Worm (Caenorhabditis elegans) whole organism, mixed stage, embryonic: ENCODE results near the gene scyl-1.

Source experiments
- M03D4.4 ChIP-seq: sonication (generic microtip); optimal IDR thresholded peaks from 2 replicates; lab custom pipeline; 2017; ENCODE audit warnings: mild to moderate bottlenecking, missing genetic modification characterization, missing compliant biosample characterization
- bed-3 ChIP-seq: fragments of 200-800 bp; sonication (Bioruptor generic); optimal IDR thresholded peaks from 3 replicates; lab custom pipeline; 2018; ENCODE audit warnings: mild to moderate bottlenecking, missing genetic modification characterization, moderate library complexity, missing compliant biosample characterization
- blmp-1 ChIP-seq: fragments of 150-350 bp; optimal IDR thresholded peaks from 2 replicates; lab custom pipeline; 2014; ENCODE audit warnings: missing biosample characterization, missing genetic modification characterization
- ceh-39 ChIP-seq: fragments of 150-350 bp; optimal IDR thresholded peaks from 2 replicates; lab custom pipeline; 2014; ENCODE audit warnings: missing biosample characterization, missing genetic modification characterization
- ceh-43 ChIP-seq: fragments of 200-800 bp; sonication (Bioruptor generic); optimal IDR thresholded peaks from 2 replicates; lab custom pipeline; 2018; ENCODE audit warnings: mild to moderate bottlenecking, missing genetic modification characterization, moderate library complexity, missing compliant biosample characterization
- ceh-83 ChIP-seq: fragments of 200-800 bp; sonication (Bioruptor generic); optimal IDR thresholded peaks from 2 replicates; lab custom pipeline; 2018; ENCODE audit warnings: mild to moderate bottlenecking, missing genetic modification characterization, missing compliant biosample characterization
- ces-1 ChIP-seq: fragments of 150-350 bp; optimal IDR thresholded peaks from 2 replicates; lab custom pipeline; 2014; ENCODE audit warnings: missing biosample characterization, missing genetic modification reagents, missing genetic modification characterization
- drap-1 ChIP-seq: fragments of 200-800 bp; sonication (Bioruptor generic); optimal IDR thresholded peaks from 3 replicates; lab custom pipeline; 2018; ENCODE audit warnings: mild to moderate bottlenecking, missing genetic modification characterization, missing compliant biosample characterization
- elt-1 ChIP-seq: sonication (generic microtip); optimal IDR thresholded peaks from 2 replicates; lab custom pipeline; 2017; ENCODE audit warnings: missing genetic modification characterization, mild to moderate bottlenecking, missing compliant biosample characterization, antibody characterized with exemption, moderate library complexity, borderline replicate concordance; ENCODE audit not compliant: insufficient read depth
- flh-1 ChIP-seq: fragments of 200-800 bp; sonication (Bioruptor generic); optimal IDR thresholded peaks from 2 replicates; lab custom pipeline; 2018; ENCODE audit warnings: mild to moderate bottlenecking, missing genetic modification characterization, moderate library complexity, missing compliant biosample characterization
- ham-2 ChIP-seq: fragments of 200-800 bp; sonication (Bioruptor generic); optimal IDR thresholded peaks from 2 replicates; lab custom pipeline; 2018; ENCODE audit warnings: mild to moderate bottlenecking, missing genetic modification characterization, missing compliant biosample characterization
- hlh-1 ChIP-seq: fragments of 150-350 bp; optimal IDR thresholded peaks from 2 replicates; lab custom pipeline; 2014; ENCODE audit warnings: missing biosample characterization, missing genetic modification reagents, missing genetic modification characterization
- lin-32 ChIP-seq: fragments of 200-800 bp; sonication (Bioruptor generic); optimal IDR thresholded peaks from 2 replicates; lab custom pipeline; 2018; ENCODE audit warnings: mild to moderate bottlenecking, missing genetic modification characterization, missing compliant biosample characterization
- lsy-2 ChIP-seq: fragments of 150-350 bp; optimal IDR thresholded peaks from 2 replicates; lab custom pipeline; 2014; ENCODE audit warnings: missing biosample characterization, missing genetic modification characterization
- mab-5 ChIP-seq: fragments of 150-350 bp; optimal IDR thresholded peaks from 2 replicates; lab custom pipeline; 2014; ENCODE audit warnings: missing biosample characterization, missing genetic modification characterization
- mep-1 ChIP-seq: fragments of 150-350 bp; optimal IDR thresholded peaks from 2 replicates; lab custom pipeline; 2017; ENCODE audit warnings: missing biosample characterization, missing genetic modification reagents, missing genetic modification characterization, inconsistent platforms
- nhr-12 ChIP-seq: fragments of 150-350 bp; optimal IDR thresholded peaks from 2 replicates; lab custom pipeline; 2014; ENCODE audit warnings: missing biosample characterization, missing genetic modification characterization
- nhr-237 ChIP-seq: fragments of 150-350 bp; optimal IDR thresholded peaks from 2 replicates; lab custom pipeline; 2014; ENCODE audit warnings: missing biosample characterization, missing genetic modification characterization
- nhr-76 ChIP-seq: sonication (generic microtip); optimal IDR thresholded peaks from 2 replicates; lab custom pipeline; 2017; ENCODE audit warnings: missing biosample characterization, missing genetic modification characterization
- pha-4 ChIP-seq: fragments of 150-350 bp; optimal IDR thresholded peaks from 2 replicates; lab custom pipeline; 2018; ENCODE audit warnings: missing biosample characterization, missing genetic modification reagents, missing genetic modification characterization
- sem-2 ChIP-seq: fragments of 200-800 bp; sonication (Bioruptor generic); optimal IDR thresholded peaks from 2 replicates; lab custom pipeline; 2018; ENCODE audit warnings: mild to moderate bottlenecking, missing genetic modification characterization, missing compliant biosample characterization
- snpc-4 ChIP-seq: fragments of 150-350 bp; optimal IDR thresholded peaks from 2 replicates; lab custom pipeline; 2014; ENCODE audit warnings: missing biosample characterization, missing genetic modification characterization
- sptf-1 ChIP-seq: sonication (generic microtip); optimal IDR thresholded peaks from 2 replicates; lab custom pipeline; 2017; ENCODE audit warnings: mild to moderate bottlenecking, missing genetic modification characterization, moderate library complexity, missing compliant biosample characterization
- tbx-8 ChIP-seq: fragments of 200-800 bp; sonication (Bioruptor generic); optimal IDR thresholded peaks from 2 replicates; lab custom pipeline; 2018; ENCODE audit warnings: mild to moderate bottlenecking, missing genetic modification characterization, moderate library complexity, missing compliant biosample characterization
- unc-39 ChIP-seq: fragments of 150-350 bp; optimal IDR thresholded peaks from 2 replicates; lab custom pipeline; 2014; ENCODE audit warnings: missing biosample characterization, missing genetic modification characterization
- unc-62 ChIP-seq: fragments of 150-350 bp; optimal IDR thresholded peaks from 2 replicates; lab custom pipeline; 2014; ENCODE audit warnings: missing biosample characterization, missing genetic modification reagents, missing genetic modification characterization
- zip-8 ChIP-seq: fragments of 150-350 bp; optimal IDR thresholded peaks from 2 replicates; lab custom pipeline; 2014; ENCODE audit warnings: missing biosample characterization, missing genetic modification characterization
- ztf-11 ChIP-seq: fragments of 150-350 bp; optimal IDR thresholded peaks from 2 replicates; lab custom pipeline; 2014; ENCODE audit warnings: missing biosample characterization, missing genetic modification characterization

The scyl-1 gene

DNA sequence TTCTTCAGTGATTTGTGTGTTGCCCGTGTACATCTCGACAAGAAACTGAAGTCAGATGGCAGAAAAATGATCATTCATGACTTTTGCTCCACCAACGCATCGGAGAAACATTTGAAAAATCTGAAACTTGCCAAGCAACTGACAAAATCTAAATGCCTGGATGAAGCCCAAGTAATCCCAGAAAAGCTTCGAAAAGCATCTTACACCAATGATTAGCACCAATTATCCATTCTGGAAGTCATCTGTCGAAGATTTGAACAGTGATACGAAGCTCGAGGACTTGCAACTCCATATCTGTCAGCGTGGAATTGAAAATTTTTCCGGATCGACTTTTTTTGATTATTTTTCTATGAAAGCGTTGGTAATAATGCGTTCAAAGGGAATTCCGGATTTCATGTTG is 21.9 kb upstream of the scyl-1 start:
- TF ChIP-seq mep-1 (tag; lab: Kevin White, UChicago): no peak
- TF ChIP-seq nhr-12 (tag; lab: Kevin White, UChicago): no peak
- no peak for TF ChIP-seq lin-32 (GFP tag; lab: Kevin White, UChicago)
- TF ChIP-seq mab-5 (tag; lab: Kevin White, UChicago): no peak
- TF ChIP-seq ham-2: no peak
- no peak for TF ChIP-seq elt-1 (tag; lab: Kevin White, UChicago)
- TF ChIP-seq ceh-83 (GFP tag; lab: Kevin White, UChicago): no peak
- TF ChIP-seq unc-62 (GFP tag; lab: Kevin White, UChicago): no peak
- TF ChIP-seq sem-2 (GFP tag; lab: Kevin White, UChicago): no peak
- no peak for TF ChIP-seq ceh-43

DNA sequence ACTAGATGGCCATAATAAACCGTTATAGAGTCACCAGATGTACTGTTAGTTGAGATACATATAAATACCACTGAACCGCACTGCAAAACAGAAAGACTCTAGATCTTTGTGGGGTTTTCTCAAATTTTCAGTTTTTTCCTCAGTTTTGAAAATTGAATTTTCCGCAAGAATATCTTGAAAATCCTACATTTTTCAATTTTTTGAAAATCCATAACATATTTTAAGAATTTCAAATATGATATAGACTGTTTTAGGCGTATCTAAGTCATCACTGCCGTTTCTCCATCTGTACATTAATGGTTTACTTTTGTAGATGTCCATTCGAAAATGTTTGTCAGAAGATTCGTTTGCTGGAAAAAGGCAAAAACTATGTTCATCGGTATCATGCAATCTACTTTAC is 20.3 kb upstream of the scyl-1 start, which contains the start of gene F42E8.1:
F42E8.1 (plus strand) TSS at position 301 of the 400 bp plus-strand sequence.
- no peak for TF ChIP-seq sem-2 (GFP tag; lab: Kevin White, UChicago)
- no peak for TF ChIP-seq flh-1 (GFP tag; lab: Kevin White, UChicago)
- TF ChIP-seq nhr-76 (tag; lab: Kevin White, UChicago): no peak
- TF ChIP-seq ceh-39 (tag; lab: Kevin White, UChicago): no peak
- no peak for TF ChIP-seq blmp-1 (tag; lab: Kevin White, UChicago)
- no peak for TF ChIP-seq elt-1 (tag; lab: Kevin White, UChicago)
- no peak for TF ChIP-seq snpc-4 (tag; lab: Kevin White, UChicago)
- TF ChIP-seq drap-1 (GFP tag; lab: Kevin White, UChicago): no peak
- TF ChIP-seq ham-2: no peak
- no peak for TF ChIP-seq mab-5 (tag; lab: Kevin White, UChicago)
- TF ChIP-seq M03D4.4: no peak
- TF ChIP-seq lsy-2 (tag; lab: Kevin White, UChicago): no peak
- no peak for TF ChIP-seq bed-3 (GFP tag; lab: Kevin White, UChicago)

DNA sequence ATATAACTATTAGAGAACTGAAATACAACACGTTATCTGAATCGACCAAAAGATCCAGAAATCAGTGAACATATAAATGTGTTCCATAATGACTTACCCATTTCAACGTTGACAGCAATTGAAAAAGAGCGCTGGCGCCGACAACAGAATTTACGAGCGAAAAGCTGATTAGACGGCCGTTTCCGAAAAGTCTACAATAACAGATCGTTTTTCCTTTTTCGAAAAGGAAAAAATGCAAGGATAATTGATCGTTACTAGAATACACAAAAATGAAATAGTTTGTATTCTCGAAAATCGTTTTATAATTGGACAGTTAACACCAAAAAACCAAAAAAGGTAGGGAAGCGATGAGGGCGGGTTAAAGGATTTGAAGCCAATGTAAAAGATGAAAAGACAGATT is 12.1 kb upstream of the scyl-1 start, which contains the start of gene srr-1:
srr-1 (minus strand) TSS at position 101 of the 400 bp plus-strand sequence.
- no peak for TF ChIP-seq drap-1 (GFP tag; lab: Kevin White, UChicago)
- TF ChIP-seq bed-3 (GFP tag; lab: Kevin White, UChicago): no peak

DNA sequence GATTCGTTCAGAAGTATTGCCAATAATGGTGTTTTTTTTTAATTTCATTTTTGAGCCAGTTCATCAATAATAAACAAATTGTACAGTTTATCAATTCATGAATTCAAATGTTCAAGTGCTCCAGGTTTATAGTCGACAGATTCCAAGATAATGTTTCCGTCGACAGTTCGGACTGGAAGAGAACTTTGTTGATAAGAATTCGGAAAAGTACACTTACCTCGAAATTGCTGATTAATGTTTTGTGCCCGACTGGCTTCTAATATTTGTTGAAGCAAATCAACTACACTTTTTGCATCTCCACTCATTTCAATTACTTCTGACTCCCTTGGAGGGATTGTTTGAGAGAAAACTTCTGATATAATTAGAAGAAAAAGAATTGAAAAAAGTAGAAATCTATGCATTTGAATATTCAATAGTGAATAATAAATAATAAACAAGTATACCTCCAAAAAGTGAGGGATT is 7.7 kb upstream of the scyl-1 start, which contains the start of gene W07G4.8:
W07G4.8 (minus strand) TSS at position 412 of the 462 bp plus-strand sequence.
- TF ChIP-seq mep-1 (tag; lab: Kevin White, UChicago) (no peak), bed-3 (GFP tag; lab: Kevin White, UChicago) (no peak), nhr-12 (tag; lab: Kevin White, UChicago) (no peak), mab-5 (tag; lab: Kevin White, UChicago) (no peak), flh-1 (GFP tag; lab: Kevin White, UChicago) (no peak), sptf-1 (no peak)

DNA sequence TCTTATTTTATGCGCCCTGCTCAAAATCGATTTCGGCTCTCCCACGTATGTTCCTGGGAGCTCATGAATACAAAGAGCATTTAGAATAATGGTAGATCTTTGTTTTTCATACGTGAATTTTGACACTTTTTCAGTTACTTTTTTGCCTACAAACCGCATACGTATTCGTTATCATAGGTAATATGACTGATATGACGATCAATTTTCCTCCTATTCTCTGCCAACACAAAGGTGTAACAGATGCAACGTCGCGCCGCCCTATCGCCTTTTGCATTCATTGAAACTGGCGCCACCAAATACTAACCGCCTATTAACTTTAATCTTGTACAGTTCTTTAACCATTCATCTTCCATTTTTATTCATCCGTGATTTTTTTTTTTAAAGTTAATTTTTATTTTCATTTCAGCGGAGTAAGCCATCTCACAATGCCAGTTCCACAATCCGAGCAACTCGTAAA is 6.1 kb upstream of the scyl-1 start, which contains the start of gene W07G4.5:
W07G4.5 (plus strand) TSS at position 407 of the 457 bp plus-strand sequence.
- no peak for TF ChIP-seq zip-8 (tag; lab: Kevin White, UChicago)
- no peak for TF ChIP-seq nhr-237
- TF ChIP-seq ceh-39 (tag; lab: Kevin White, UChicago): no peak
- no peak for TF ChIP-seq nhr-12 (tag; lab: Kevin White, UChicago)
- TF ChIP-seq bed-3 (GFP tag; lab: Kevin White, UChicago): no peak
- TF ChIP-seq hlh-1 (tag; lab: Kevin White, UChicago): no peak
- no peak for TF ChIP-seq pha-4 (tag; lab: Kevin White, UChicago)
- TF ChIP-seq sptf-1: no peak
- TF ChIP-seq ceh-43: no peak
- no peak for TF ChIP-seq nhr-76 (tag; lab: Kevin White, UChicago)
- TF ChIP-seq M03D4.4: no peak
- TF ChIP-seq tbx-8: no peak
- TF ChIP-seq ces-1: no peak
- TF ChIP-seq ztf-11 (tag; lab: Kevin White, UChicago): no peak
- no peak for TF ChIP-seq mep-1 (tag; lab: Kevin White, UChicago)
- no peak for TF ChIP-seq unc-62 (GFP tag; lab: Kevin White, UChicago)
- no peak for TF ChIP-seq unc-39
- no peak for TF ChIP-seq elt-1 (tag; lab: Kevin White, UChicago)
- no peak for TF ChIP-seq sem-2 (GFP tag; lab: Kevin White, UChicago)
